Worm (Caenorhabditis elegans): ENCODE results near the gene F55H2.5.

DNA sequence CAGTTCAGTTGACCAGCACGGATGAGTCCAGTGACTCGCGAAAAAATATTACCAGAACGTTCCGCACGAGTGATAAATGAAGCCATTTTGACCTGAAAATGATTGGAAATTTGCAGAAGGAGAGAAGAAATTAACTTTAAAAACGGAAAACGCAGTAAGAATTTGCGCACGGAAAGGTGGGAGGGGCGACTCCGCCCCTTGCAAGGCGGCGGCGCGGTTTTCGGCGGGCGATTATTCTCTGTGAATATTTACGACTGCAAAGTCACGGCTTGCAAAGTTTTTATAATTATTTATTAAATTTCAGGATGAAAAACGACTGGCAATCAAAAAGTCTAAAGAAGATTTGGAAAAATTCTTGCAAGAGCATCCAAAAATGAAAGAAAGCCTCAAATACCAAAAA, 12.3 kb downstream of the F55H2.5 start, which contains the start of gene mrps-23:
- TF ChIP-seq F10E7.11 (tag; optimal IDR thresholded peaks at IDR 0.05) (no peak), Y95B8A.8 (GFP tag; IDR thresholded peaks at IDR 0.05) (no peak), rpc-1 (optimal IDR thresholded peaks at IDR 0.05) (no peak), rpc-1 (tag; optimal IDR thresholded peaks at IDR 0.05) (no peak), hmg-20 (GFP tag; IDR thresholded peaks at IDR 0.05) (no peak), chd-7 (tag; optimal IDR thresholded peaks at IDR 0.05) (no peak), ets-4 (GFP tag; optimal IDR thresholded peaks at IDR 0.05) (no peak), unc-130 (GFP tag; optimal IDR thresholded peaks at IDR 0.05) (no peak), ceh-58 (GFP tag; IDR thresholded peaks at IDR 0.05) (no peak), Y79H2A.3 (GFP tag; conservative IDR thresholded peaks at IDR 0.05) (no peak), pha-4 (tag; optimal IDR thresholded peaks at IDR 0.05) (no peak), ama-1 (optimal IDR thresholded peaks at IDR 0.05) (no peak), ama-1 (GFP tag; optimal IDR thresholded peaks at IDR 0.05) (no peak)

Data from whole organism, young adult.